Worm (Caenorhabditis elegans) whole organism, L1 larva: ENCODE results near the gene fbxa-210.

ENCODE experiments used
- ceh-90 ChIP-seq: sonication (generic microtip); optimal IDR thresholded peaks from 2 replicates; lab custom pipeline; 2016; ENCODE audit warnings: missing genetic modification characterization, missing compliant biosample characterization
- lin-39 ChIP-seq: fragments of 150-350 bp; optimal IDR thresholded peaks from 2 replicates; lab custom pipeline; 2014; ENCODE audit warnings: missing biosample characterization, missing genetic modification reagents, missing genetic modification characterization
- lir-3 ChIP-seq: sonication (generic microtip); optimal IDR thresholded peaks from 2 replicates; lab custom pipeline; 2016; ENCODE audit warnings: mild to moderate bottlenecking, missing genetic modification characterization, moderate library complexity, missing compliant biosample characterization; ENCODE audit not compliant: poor library complexity
- lsy-2 ChIP-seq, 2 experiments: fragments of 150-350 bp; optimal IDR thresholded peaks; 2 replicates each; lab custom pipeline; 2014; ENCODE audit warnings: missing biosample characterization in 2 of 2, missing genetic modification characterization in 2 of 2
- nhr-28 ChIP-seq: fragments of 150-350 bp; optimal IDR thresholded peaks from 2 replicates; lab custom pipeline; 2014; ENCODE audit warnings: missing biosample characterization, missing genetic modification characterization
- nhr-76 ChIP-seq: sonication (generic microtip); optimal IDR thresholded peaks from 2 replicates; lab custom pipeline; 2017; ENCODE audit warnings: missing biosample characterization, missing genetic modification characterization
- pax-3 ChIP-seq: fragments of 200-800 bp; sonication (Bioruptor generic); optimal IDR thresholded peaks from 2 replicates; lab custom pipeline; 2018; ENCODE audit warnings: mild to moderate bottlenecking, missing genetic modification characterization, moderate library complexity, missing compliant biosample characterization
- sox-4 ChIP-seq: sonication (generic microtip); optimal IDR thresholded peaks from 2 replicates; lab custom pipeline; 2016; ENCODE audit warnings: missing genetic modification characterization, missing compliant biosample characterization
- unc-130 ChIP-seq: fragments of 150-350 bp; optimal IDR thresholded peaks from 2 replicates; lab custom pipeline; 2017; ENCODE audit warnings: missing biosample characterization, missing genetic modification characterization, inconsistent platforms
- unc-62 ChIP-seq: fragments of 150-350 bp; optimal IDR thresholded peaks from 2 replicates; lab custom pipeline; 2014; ENCODE audit warnings: missing biosample characterization, missing genetic modification reagents, missing genetic modification characterization

ce11 chrV:18162568-18162967 lies 37.4 kb downstream of the fbxa-210 start, which contains the start of gene C14A6.12:
- TF ChIP-seq lsy-2 (tag; optimal IDR thresholded peaks at IDR 0.05; lab: Kevin White, UChicago) (no peak), lir-3 (tag; lab: Kevin White, UChicago) (no peak), unc-130 (tag; lab: Kevin White, UChicago) (no peak), nhr-76 (tag; lab: Kevin White, UChicago) (no peak), ceh-90 (tag; lab: Kevin White, UChicago) (no peak), pax-3 (tag; lab: Kevin White, UChicago) (no peak), nhr-28 (tag; lab: Kevin White, UChicago) (no peak), lin-39 (tag; lab: Kevin White, UChicago) (no peak), unc-62 (GFP tag; lab: Kevin White, UChicago) (no peak), sox-4 (no peak)
